Worm (Caenorhabditis elegans) whole organism, young adult: ENCODE results near the gene T07F12.1.

Source experiments
- B0336.3 ChIP-seq: fragments of 200-800 bp; sonication (Bioruptor generic); IDR thresholded peaks from 2 replicates; pipeline ENCODE4 v1.3.6; 2022; ENCODE audit warnings: missing genetic modification characterization, missing compliant biosample characterization
- F37B4.10 ChIP-seq: fragments of 200-800 bp; sonication (Bioruptor generic); IDR thresholded peaks from 2 replicates; pipeline ENCODE4 v1.3.6; 2022; ENCODE audit warnings: missing genetic modification characterization, missing compliant biosample characterization
- F49E8.2 ChIP-seq: sonication (generic microtip); optimal IDR thresholded peaks from 3 replicates; lab custom pipeline; 2017; ENCODE audit warnings: missing genetic modification characterization, mild to moderate bottlenecking, missing compliant biosample characterization, antibody characterized with exemption, moderate library complexity; ENCODE audit not compliant: insufficient read depth
- K11D2.4 ChIP-seq: fragments of 200-800 bp; sonication (Bioruptor generic); IDR thresholded peaks from 2 replicates; pipeline ENCODE4 v1.3.6; 2022; ENCODE audit warnings: missing genetic modification reagents, missing genetic modification characterization, missing compliant biosample characterization
- ama-1 ChIP-seq, 3 experiments: fragments of 150-350 bp in 1 of 3; sonication (generic microtip) in 2 of 3; optimal IDR thresholded peaks; 2 replicates each; lab custom pipeline; 2014 to 2018; ENCODE audit warnings: missing biosample characterization in 2 of 3, missing genetic modification characterization in 2 of 3, missing genetic modification reagents in 2 of 3
- dox-1 ChIP-seq: fragments of 200-800 bp; sonication (Bioruptor generic); IDR thresholded peaks from 2 replicates; pipeline ENCODE4 v1.3.6; 2022; ENCODE audit warnings: missing genetic modification reagents, missing genetic modification characterization, missing compliant biosample characterization
- ets-4 ChIP-seq: fragments of 200-800 bp; sonication (Bioruptor generic); optimal IDR thresholded peaks from 2 replicates; lab custom pipeline; 2018; ENCODE audit warnings: mild to moderate bottlenecking, missing genetic modification characterization, missing compliant biosample characterization
- nhr-80 ChIP-seq: sonication (generic microtip); optimal IDR thresholded peaks from 2 replicates; lab custom pipeline; 2016; ENCODE audit warnings: missing genetic modification characterization, missing compliant biosample characterization
- snpc-4 ChIP-seq, 5 experiments: fragments of 150-350 bp in 1 of 5; sonication (generic microtip) in 4 of 5; optimal IDR thresholded peaks; 2 replicates each; lab custom pipeline; 2014 to 2018; ENCODE audit warnings: missing genetic modification characterization in 5 of 5, missing biosample characterization in 3 of 5, antibody characterized with exemption in 2 of 5, mild to moderate bottlenecking in 2 of 5, missing compliant biosample characterization in 2 of 5, missing genotype in 2 of 5, moderate library complexity in 2 of 5, missing genetic modification reagents in 1 of 5
- somi-1 ChIP-seq: fragments of 200-800 bp; sonication (Bioruptor generic); optimal IDR thresholded peaks from 2 replicates; lab custom pipeline; 2018; ENCODE audit warnings: mild to moderate bottlenecking, missing genetic modification characterization, missing compliant biosample characterization
- tbp1 ChIP-seq: fragments of 200-800 bp; sonication (Bioruptor generic); optimal IDR thresholded peaks from 2 replicates; lab custom pipeline; 2018; ENCODE audit warnings: mild to moderate bottlenecking, missing genetic modification characterization, missing compliant biosample characterization

ce11 chrX:4862062-4862461 is 31.8 kb upstream of the T07F12.1 start:
- TF ChIP-seq F49E8.2 (tag; lab: Kevin White, UChicago) (no peak), F37B4.10 (GFP tag; lab: Robert Waterston, UW) (no peak), dox-1 (GFP tag; lab: Robert Waterston, UW) (no peak), ama-1 (optimal IDR thresholded peaks at IDR 0.05; lab: Kevin White, UChicago) (no peak), ama-1 (GFP tag; optimal IDR thresholded peaks at IDR 0.05; lab: Kevin White, UChicago) (no peak), nhr-80 (tag; lab: Kevin White, UChicago) (peak; percentile 83), K11D2.4 (no peak), tbp1 (GFP tag; lab: Kevin White, UChicago) (no peak), B0336.3 (GFP tag; lab: Robert Waterston, UW) (no peak), ets-4 (GFP tag; lab: Kevin White, UChicago) (no peak), somi-1 (GFP tag; lab: Kevin White, UChicago) (no peak), snpc-4 (GFP tag; optimal IDR thresholded peaks at IDR 0.05; lab: Kevin White, UChicago) (no peak), snpc-4 (tag; optimal IDR thresholded peaks at IDR 0.05; lab: Kevin White, UChicago) (no peak)
